Worm (Caenorhabditis elegans) whole organism, mixed stage, embryonic: Measurements from ENCODE around the gene tbc-6.
A peak's percentile ranks its signal among the peaks of the same experiment; 100 is the strongest.

Experiments used
- M03D4.4 ChIP-seq: sonication (generic microtip); optimal IDR thresholded peaks from 2 replicates; lab custom pipeline; 2017; ENCODE audit warnings: mild to moderate bottlenecking, missing genetic modification characterization, missing compliant biosample characterization
- bed-3 ChIP-seq: fragments of 200-800 bp; sonication (Bioruptor generic); optimal IDR thresholded peaks from 3 replicates; lab custom pipeline; 2018; ENCODE audit warnings: mild to moderate bottlenecking, missing genetic modification characterization, moderate library complexity, missing compliant biosample characterization
- blmp-1 ChIP-seq: fragments of 150-350 bp; optimal IDR thresholded peaks from 2 replicates; lab custom pipeline; 2014; ENCODE audit warnings: missing biosample characterization, missing genetic modification characterization
- ceh-39 ChIP-seq: fragments of 150-350 bp; optimal IDR thresholded peaks from 2 replicates; lab custom pipeline; 2014; ENCODE audit warnings: missing biosample characterization, missing genetic modification characterization
- ceh-43 ChIP-seq: fragments of 200-800 bp; sonication (Bioruptor generic); optimal IDR thresholded peaks from 2 replicates; lab custom pipeline; 2018; ENCODE audit warnings: mild to moderate bottlenecking, missing genetic modification characterization, moderate library complexity, missing compliant biosample characterization
- ceh-83 ChIP-seq: fragments of 200-800 bp; sonication (Bioruptor generic); optimal IDR thresholded peaks from 2 replicates; lab custom pipeline; 2018; ENCODE audit warnings: mild to moderate bottlenecking, missing genetic modification characterization, missing compliant biosample characterization
- ces-1 ChIP-seq: fragments of 150-350 bp; optimal IDR thresholded peaks from 2 replicates; lab custom pipeline; 2014; ENCODE audit warnings: missing biosample characterization, missing genetic modification reagents, missing genetic modification characterization
- cnd-1 ChIP-seq: fragments of 200-800 bp; sonication (Bioruptor generic); optimal IDR thresholded peaks from 2 replicates; lab custom pipeline; 2018; ENCODE audit warnings: mild to moderate bottlenecking, missing genetic modification characterization, missing compliant biosample characterization
- drap-1 ChIP-seq: fragments of 200-800 bp; sonication (Bioruptor generic); optimal IDR thresholded peaks from 3 replicates; lab custom pipeline; 2018; ENCODE audit warnings: mild to moderate bottlenecking, missing genetic modification characterization, missing compliant biosample characterization
- elt-1 ChIP-seq: sonication (generic microtip); optimal IDR thresholded peaks from 2 replicates; lab custom pipeline; 2017; ENCODE audit warnings: missing genetic modification characterization, mild to moderate bottlenecking, missing compliant biosample characterization, antibody characterized with exemption, moderate library complexity, borderline replicate concordance; ENCODE audit not compliant: insufficient read depth
- elt-3 ChIP-seq: fragments of 150-350 bp; optimal IDR thresholded peaks from 2 replicates; lab custom pipeline; 2014; ENCODE audit warnings: missing biosample characterization, missing genetic modification characterization
- flh-1 ChIP-seq: fragments of 200-800 bp; sonication (Bioruptor generic); optimal IDR thresholded peaks from 2 replicates; lab custom pipeline; 2018; ENCODE audit warnings: mild to moderate bottlenecking, missing genetic modification characterization, moderate library complexity, missing compliant biosample characterization
- ham-2 ChIP-seq: fragments of 200-800 bp; sonication (Bioruptor generic); optimal IDR thresholded peaks from 2 replicates; lab custom pipeline; 2018; ENCODE audit warnings: mild to moderate bottlenecking, missing genetic modification characterization, missing compliant biosample characterization
- hlh-1 ChIP-seq: fragments of 150-350 bp; optimal IDR thresholded peaks from 2 replicates; lab custom pipeline; 2014; ENCODE audit warnings: missing biosample characterization, missing genetic modification reagents, missing genetic modification characterization
- lin-13 ChIP-seq: fragments of 150-350 bp; optimal IDR thresholded peaks from 2 replicates; lab custom pipeline; 2014; ENCODE audit warnings: missing biosample characterization, missing genetic modification characterization
- lin-32 ChIP-seq: fragments of 200-800 bp; sonication (Bioruptor generic); optimal IDR thresholded peaks from 2 replicates; lab custom pipeline; 2018; ENCODE audit warnings: mild to moderate bottlenecking, missing genetic modification characterization, missing compliant biosample characterization
- lsy-2 ChIP-seq: fragments of 150-350 bp; optimal IDR thresholded peaks from 2 replicates; lab custom pipeline; 2014; ENCODE audit warnings: missing biosample characterization, missing genetic modification characterization
- mab-5 ChIP-seq: fragments of 150-350 bp; optimal IDR thresholded peaks from 2 replicates; lab custom pipeline; 2014; ENCODE audit warnings: missing biosample characterization, missing genetic modification characterization
- mep-1 ChIP-seq: fragments of 150-350 bp; optimal IDR thresholded peaks from 2 replicates; lab custom pipeline; 2017; ENCODE audit warnings: missing biosample characterization, missing genetic modification reagents, missing genetic modification characterization, inconsistent platforms
- mls-2 ChIP-seq: sonication (generic microtip); optimal IDR thresholded peaks from 2 replicates; lab custom pipeline; 2016; ENCODE audit warnings: mild to moderate bottlenecking, missing genetic modification characterization, moderate library complexity, missing compliant biosample characterization
- nhr-12 ChIP-seq: fragments of 150-350 bp; optimal IDR thresholded peaks from 2 replicates; lab custom pipeline; 2014; ENCODE audit warnings: missing biosample characterization, missing genetic modification characterization
- nhr-2 ChIP-seq: fragments of 150-350 bp; optimal IDR thresholded peaks from 2 replicates; lab custom pipeline; 2014; ENCODE audit warnings: missing biosample characterization, missing genetic modification characterization
- nhr-237 ChIP-seq: fragments of 150-350 bp; optimal IDR thresholded peaks from 2 replicates; lab custom pipeline; 2014; ENCODE audit warnings: missing biosample characterization, missing genetic modification characterization
- nhr-28 ChIP-seq: fragments of 150-350 bp; optimal IDR thresholded peaks from 2 replicates; lab custom pipeline; 2014; ENCODE audit warnings: missing biosample characterization, missing genetic modification characterization
- nhr-76 ChIP-seq: sonication (generic microtip); optimal IDR thresholded peaks from 2 replicates; lab custom pipeline; 2017; ENCODE audit warnings: missing biosample characterization, missing genetic modification characterization
- pha-4 ChIP-seq: fragments of 150-350 bp; optimal IDR thresholded peaks from 2 replicates; lab custom pipeline; 2018; ENCODE audit warnings: missing biosample characterization, missing genetic modification reagents, missing genetic modification characterization
- sem-2 ChIP-seq: fragments of 200-800 bp; sonication (Bioruptor generic); optimal IDR thresholded peaks from 2 replicates; lab custom pipeline; 2018; ENCODE audit warnings: mild to moderate bottlenecking, missing genetic modification characterization, missing compliant biosample characterization
- snpc-4 ChIP-seq: fragments of 150-350 bp; optimal IDR thresholded peaks from 2 replicates; lab custom pipeline; 2014; ENCODE audit warnings: missing biosample characterization, missing genetic modification characterization
- sptf-1 ChIP-seq: sonication (generic microtip); optimal IDR thresholded peaks from 2 replicates; lab custom pipeline; 2017; ENCODE audit warnings: mild to moderate bottlenecking, missing genetic modification characterization, moderate library complexity, missing compliant biosample characterization
- tbx-8 ChIP-seq: fragments of 200-800 bp; sonication (Bioruptor generic); optimal IDR thresholded peaks from 2 replicates; lab custom pipeline; 2018; ENCODE audit warnings: mild to moderate bottlenecking, missing genetic modification characterization, moderate library complexity, missing compliant biosample characterization
- unc-120 ChIP-seq: sonication (generic microtip); optimal IDR thresholded peaks from 2 replicates; lab custom pipeline; 2017; ENCODE audit warnings: missing genetic modification characterization, missing compliant biosample characterization; ENCODE audit not compliant: poor library complexity, severe bottlenecking
- unc-39 ChIP-seq: fragments of 150-350 bp; optimal IDR thresholded peaks from 2 replicates; lab custom pipeline; 2014; ENCODE audit warnings: missing biosample characterization, missing genetic modification characterization
- unc-62 ChIP-seq: fragments of 150-350 bp; optimal IDR thresholded peaks from 2 replicates; lab custom pipeline; 2014; ENCODE audit warnings: missing biosample characterization, missing genetic modification reagents, missing genetic modification characterization
- zip-8 ChIP-seq: fragments of 150-350 bp; optimal IDR thresholded peaks from 2 replicates; lab custom pipeline; 2014; ENCODE audit warnings: missing biosample characterization, missing genetic modification characterization
- ztf-11 ChIP-seq: fragments of 150-350 bp; optimal IDR thresholded peaks from 2 replicates; lab custom pipeline; 2014; ENCODE audit warnings: missing biosample characterization, missing genetic modification characterization

The tbc-6 gene

DNA sequence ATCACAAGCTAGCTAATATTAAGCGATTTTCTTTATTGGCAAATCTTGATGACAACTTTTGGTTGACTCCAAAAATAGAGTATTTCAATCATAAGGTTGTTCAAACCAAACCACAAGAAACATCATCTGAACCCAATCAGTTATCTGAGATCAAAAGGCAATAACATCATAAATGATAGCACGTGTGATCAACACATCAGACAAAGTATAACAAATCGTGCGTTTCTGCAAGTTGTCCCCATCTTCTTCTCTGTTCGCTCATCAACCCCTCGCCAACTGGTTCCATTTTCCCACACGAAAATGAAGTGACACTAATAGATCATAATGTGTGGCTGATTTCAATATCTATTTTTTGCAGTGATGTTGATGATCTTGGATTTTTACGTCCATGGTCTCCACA, 1.4 kb downstream of the tbc-6 start:
- TF ChIP-seq tbx-8 (GFP tag; lab: Kevin White, UChicago) (no peak), hlh-1 (peak; percentile 59)

ce11 chrII:6851938-6852337, 4.0 kb downstream of the tbc-6 start, which contains the start of gene C04A2.15:
Gene C04A2.15 (plus strand): TSS chrII:6852236.
- TF ChIP-seq nhr-237 (tag; lab: Kevin White, UChicago): no peak
- no peak for TF ChIP-seq hlh-1
- TF ChIP-seq, all 35 proteins: peak for 0

- peak; percentile 57 for TF ChIP-seq ces-1 (GFP tag; lab: Kevin White, UChicago)
- peak; percentile 75 for TF ChIP-seq lin-13
- TF ChIP-seq sptf-1 (tag; lab: Kevin White, UChicago): peak; percentile 94
- TF ChIP-seq zip-8 (tag; lab: Kevin White, UChicago): no peak
- TF ChIP-seq elt-3 (tag; lab: Kevin White, UChicago): no peak
- TF ChIP-seq mls-2 (tag; lab: Kevin White, UChicago): peak; percentile 95
- TF ChIP-seq unc-39 (tag; lab: Kevin White, UChicago): peak; percentile 68
- TF ChIP-seq mab-5: no peak
- TF ChIP-seq nhr-12 (tag; lab: Kevin White, UChicago): peak; percentile 55
- TF ChIP-seq snpc-4: no peak
- TF ChIP-seq ceh-83 (GFP tag; lab: Kevin White, UChicago): peak; percentile 94
- TF ChIP-seq lin-32 (GFP tag; lab: Kevin White, UChicago): peak; percentile 91
- no peak for TF ChIP-seq ceh-39 (tag; lab: Kevin White, UChicago)
- peak; percentile 91 for TF ChIP-seq drap-1 (GFP tag; lab: Kevin White, UChicago)
- peak; percentile 72 for TF ChIP-seq bed-3 (GFP tag; lab: Kevin White, UChicago)
- TF ChIP-seq cnd-1 (tag; lab: Kevin White, UChicago): peak; percentile 96
- TF ChIP-seq nhr-237 (tag; lab: Kevin White, UChicago): peak; percentile 45
- peak; percentile 65 for TF ChIP-seq flh-1 (GFP tag; lab: Kevin White, UChicago)
- TF ChIP-seq M03D4.4 (tag; lab: Kevin White, UChicago): peak; percentile 93
- TF ChIP-seq lsy-2 (tag; lab: Kevin White, UChicago): peak; percentile 35
- TF ChIP-seq mep-1 (tag; lab: Kevin White, UChicago): peak; percentile 68
- peak; percentile 76 for TF ChIP-seq unc-62 (GFP tag; lab: Kevin White, UChicago)
- peak; percentile 27 for TF ChIP-seq nhr-28 (tag; lab: Kevin White, UChicago)
- TF ChIP-seq pha-4: no peak
- peak; percentile 88 for TF ChIP-seq sem-2
- TF ChIP-seq elt-1 (tag; lab: Kevin White, UChicago): peak; percentile 32
- peak; percentile 75 for TF ChIP-seq ceh-43 (GFP tag; lab: Kevin White, UChicago)
- TF ChIP-seq tbx-8 (GFP tag; lab: Kevin White, UChicago): peak; percentile 74
- peak; percentile 76 for TF ChIP-seq unc-120 (tag; lab: Kevin White, UChicago)
- no peak for TF ChIP-seq nhr-76 (tag; lab: Kevin White, UChicago)
- TF ChIP-seq ztf-11: peak; percentile 72
- TF ChIP-seq blmp-1: no peak
- no peak for TF ChIP-seq nhr-2
- peak; percentile 68 for TF ChIP-seq ham-2
- TF ChIP-seq hlh-1: peak; percentile 32
Measured at ce11 chrII:6853059-6853466, 5.1 kb downstream of the tbc-6 start.

ce11 chrII:6858201-6858600, 10.3 kb downstream of the tbc-6 start, which contains the start of gene dnj-5:
Gene dnj-5 (minus strand): TSS chrII:6858301.
- no peak for TF ChIP-seq nhr-2
- TF ChIP-seq ham-2: no peak
- no peak for TF ChIP-seq zip-8 (tag; lab: Kevin White, UChicago)
- no peak for TF ChIP-seq mls-2 (tag; lab: Kevin White, UChicago)
- TF ChIP-seq lin-13: no peak
- TF ChIP-seq nhr-237 (tag; lab: Kevin White, UChicago): no peak
- TF ChIP-seq pha-4: no peak
